Fruit fly (Drosophila melanogaster): ENCODE results near the gene dsx.

The dsx gene

DNA sequence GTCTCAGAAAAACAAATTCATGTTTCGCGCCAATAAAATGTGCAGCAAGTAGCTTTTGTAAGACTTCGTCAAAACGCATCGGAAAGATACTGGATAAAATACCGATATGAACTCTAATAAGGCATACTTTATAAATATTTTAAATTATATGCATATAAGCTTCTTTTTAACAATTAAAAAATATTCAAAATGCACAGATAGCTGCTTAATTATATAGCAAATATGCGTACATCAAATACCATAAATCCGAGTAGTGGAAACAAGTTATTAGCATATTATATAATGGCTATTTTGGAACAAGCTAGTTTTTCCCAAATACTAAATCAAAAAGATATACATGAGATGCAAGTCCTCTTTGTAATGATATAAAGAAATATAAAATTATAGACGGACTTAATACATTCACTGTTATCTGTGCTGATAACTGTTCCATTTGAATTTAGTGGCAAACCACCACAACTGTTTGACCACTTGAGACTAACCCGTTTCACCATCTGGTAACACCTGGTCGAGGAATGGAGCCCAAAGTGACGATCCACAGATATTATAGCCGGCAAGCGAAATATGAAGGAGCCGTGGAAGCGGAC is 32.4 kb upstream of the dsx start, which contains the start of gene PIG-H:
Gene PIG-H (plus strand): TSS at position 303 of the 587 bp plus-strand sequence.
- TF ChIP-seq Crg-1 (GFP tag; optimal IDR thresholded peaks at IDR 0.05) (no peak), ovo (GFP tag; optimal IDR thresholded peaks at IDR 0.05) (no peak), CG33017 (tag; optimal IDR thresholded peaks at IDR 0.05) (no peak), bab1 (GFP tag; optimal IDR thresholded peaks at IDR 0.05) (no peak), CG14711 (tag; optimal IDR thresholded peaks at IDR 0.05) (peak; percentile 23), CG12768 (GFP tag; optimal IDR thresholded peaks at IDR 0.05) (peak; percentile 5), kay (GFP tag; ENCODE audit: borderline replicate concordance) (peak; percentile 22), toe (GFP tag; optimal IDR thresholded peaks at IDR 0.05) (peak; percentile 8), CG5204 (GFP tag; optimal IDR thresholded peaks at IDR 0.05) (peak; percentile 11), CG7101 (tag; optimal IDR thresholded peaks at IDR 0.05) (no peak), Clk (GFP tag; optimal IDR thresholded peaks at IDR 0.05) (no peak), Mnt (GFP tag; optimal IDR thresholded peaks at IDR 0.05) (no peak), cic (GFP tag; optimal IDR thresholded peaks at IDR 0.05) (no peak)

DNA sequence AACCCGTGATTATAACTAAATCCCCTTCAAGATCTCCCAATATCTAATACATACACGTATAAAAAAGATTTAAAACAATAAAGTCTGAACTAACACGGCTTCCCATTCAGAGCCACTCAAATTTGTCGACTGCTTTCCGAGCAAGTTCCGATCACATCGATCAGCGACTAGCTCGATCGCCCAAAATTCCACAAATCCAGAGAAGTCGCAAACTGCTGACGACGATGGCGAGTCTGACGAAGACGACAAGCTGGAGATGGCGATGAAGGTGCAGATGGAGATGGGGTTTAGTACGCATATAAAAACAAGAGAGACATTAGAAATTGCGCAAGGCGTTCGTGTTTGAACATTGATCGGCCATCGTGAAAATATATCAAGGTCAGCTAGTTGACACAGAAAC is 31.6 kb upstream of the dsx start:
- TF ChIP-seq bab1 (GFP tag; optimal IDR thresholded peaks at IDR 0.05) (no peak), cic (GFP tag; optimal IDR thresholded peaks at IDR 0.05) (no peak), cnc (optimal IDR thresholded peaks at IDR 0.05) (no peak)

DNA sequence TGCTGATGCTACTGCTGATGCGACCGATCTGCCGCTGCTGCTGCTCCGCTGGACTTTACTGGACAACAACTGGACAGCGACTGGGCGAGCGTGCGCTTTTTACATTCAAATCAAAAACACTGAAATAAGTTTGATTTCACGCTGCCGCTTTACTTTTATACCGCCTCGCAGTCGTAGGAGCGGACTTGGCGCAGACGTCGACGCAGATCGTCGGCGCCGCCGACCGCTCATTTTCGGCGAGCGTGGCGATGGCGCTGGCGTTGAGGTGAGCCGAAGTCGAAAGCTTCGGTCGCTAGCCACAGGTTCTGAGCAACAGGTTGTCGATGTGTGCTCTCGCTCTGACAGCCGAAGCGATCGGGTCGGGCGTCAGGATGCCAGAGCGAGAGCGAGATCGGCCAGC is 28.5 kb upstream of the dsx start, which contains the start of gene Elovl7:
Gene Elovl7 (minus strand): TSS at position 131 of the 400 bp plus-strand sequence.
- TF ChIP-seq CG11617 (GFP tag; optimal IDR thresholded peaks at IDR 0.05) (no peak), CG1620 (GFP tag; optimal IDR thresholded peaks at IDR 0.05) (peak; percentile 9), tj (GFP tag; optimal IDR thresholded peaks at IDR 0.05) (peak; percentile 61), cnc (optimal IDR thresholded peaks at IDR 0.05) (no peak), bab1 (GFP tag; optimal IDR thresholded peaks at IDR 0.05) (peak; percentile 38)

DNA sequence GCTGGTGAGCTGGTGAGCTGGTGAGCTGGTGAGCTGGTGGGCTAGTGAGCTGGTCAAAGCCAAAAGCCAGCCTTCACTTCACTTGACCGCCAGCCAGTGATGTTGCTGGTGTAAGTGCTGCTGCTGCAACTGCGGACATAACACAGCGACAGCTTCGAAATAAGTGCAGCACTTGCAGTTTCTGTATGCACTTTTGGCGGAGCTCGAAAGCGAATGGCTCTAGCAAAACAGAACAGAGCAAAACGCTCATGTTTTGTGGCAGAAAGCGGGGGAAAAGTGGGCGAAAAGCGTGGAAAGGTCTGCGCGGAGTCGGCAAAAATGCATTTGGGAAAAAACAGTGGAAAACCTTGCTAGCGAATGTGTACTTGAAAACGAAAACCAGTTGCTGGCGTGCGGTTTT is 27.4 kb upstream of the dsx start:
- TF ChIP-seq tj (GFP tag; optimal IDR thresholded peaks at IDR 0.05) = peak; percentile 97
- TF ChIP-seq CG11617 (GFP tag; optimal IDR thresholded peaks at IDR 0.05) = no peak

DNA sequence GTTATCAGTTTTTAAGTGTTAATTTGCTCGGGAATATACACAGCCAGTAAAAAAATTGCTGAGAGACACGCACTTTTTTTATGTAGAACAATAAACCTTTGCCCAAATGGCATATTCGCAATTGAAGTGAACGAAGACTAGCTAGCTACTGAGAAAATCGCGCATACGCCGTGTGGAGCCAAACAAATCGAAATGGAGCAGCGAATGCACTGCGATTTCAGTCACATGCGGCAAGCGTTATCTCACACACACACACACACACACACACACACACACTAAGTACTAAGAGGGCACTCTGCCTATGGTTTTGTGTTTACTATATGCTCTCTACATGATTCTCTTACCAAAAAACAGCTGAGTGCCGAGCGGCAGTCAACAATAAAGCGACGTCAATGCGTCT is 26.3 kb upstream of the dsx start:
- TF ChIP-seq tj (GFP tag; optimal IDR thresholded peaks at IDR 0.05) (no peak), Hr96 (GFP tag; optimal IDR thresholded peaks at IDR 0.05) (no peak), CG7101 (tag; optimal IDR thresholded peaks at IDR 0.05) (no peak), Clk (GFP tag; optimal IDR thresholded peaks at IDR 0.05) (no peak), CG12768 (GFP tag; optimal IDR thresholded peaks at IDR 0.05) (peak; percentile 13), pad (GFP tag; optimal IDR thresholded peaks at IDR 0.05) (no peak)

DNA sequence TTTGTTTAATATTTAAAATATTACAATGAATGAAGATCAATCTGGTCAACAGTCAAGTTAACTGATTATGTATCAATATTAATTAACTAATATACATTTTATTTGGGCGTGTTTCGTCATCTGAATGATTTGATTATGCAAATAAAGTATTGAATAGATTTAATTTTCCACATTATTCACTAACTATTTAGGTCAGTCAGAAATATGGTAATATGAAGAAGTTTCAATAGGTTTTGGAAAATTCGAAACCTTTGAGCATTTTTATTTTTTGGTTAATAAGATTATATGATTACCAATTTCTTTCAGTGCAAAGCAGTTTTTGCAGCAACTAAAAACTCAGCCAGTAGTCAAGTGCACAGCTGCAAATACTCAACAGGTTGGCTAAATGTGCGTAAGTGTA is 24.9 kb upstream of the dsx start:
- TF ChIP-seq bab1 (GFP tag; optimal IDR thresholded peaks at IDR 0.05) (no peak), ovo (GFP tag; optimal IDR thresholded peaks at IDR 0.05) (no peak), cic (GFP tag; optimal IDR thresholded peaks at IDR 0.05) (no peak), cnc (optimal IDR thresholded peaks at IDR 0.05) (no peak), Clk (GFP tag; optimal IDR thresholded peaks at IDR 0.05) (no peak), CG33017 (tag; optimal IDR thresholded peaks at IDR 0.05) (no peak), pad (GFP tag; optimal IDR thresholded peaks at IDR 0.05) (no peak), CG5204 (GFP tag; optimal IDR thresholded peaks at IDR 0.05) (no peak), Hr96 (GFP tag; optimal IDR thresholded peaks at IDR 0.05) (no peak), kay (GFP tag; ENCODE audit: borderline replicate concordance) (no peak), Mnt (GFP tag; optimal IDR thresholded peaks at IDR 0.05) (no peak), CG11617 (GFP tag; optimal IDR thresholded peaks at IDR 0.05) (no peak), tj (GFP tag; optimal IDR thresholded peaks at IDR 0.05) (no peak), CG14711 (tag; optimal IDR thresholded peaks at IDR 0.05) (no peak), CG7101 (tag; optimal IDR thresholded peaks at IDR 0.05) (no peak), CG7045 (GFP tag; optimal IDR thresholded peaks at IDR 0.05) (no peak), CG1620 (GFP tag; optimal IDR thresholded peaks at IDR 0.05) (no peak), Crg-1 (GFP tag; optimal IDR thresholded peaks at IDR 0.05) (no peak)

DNA sequence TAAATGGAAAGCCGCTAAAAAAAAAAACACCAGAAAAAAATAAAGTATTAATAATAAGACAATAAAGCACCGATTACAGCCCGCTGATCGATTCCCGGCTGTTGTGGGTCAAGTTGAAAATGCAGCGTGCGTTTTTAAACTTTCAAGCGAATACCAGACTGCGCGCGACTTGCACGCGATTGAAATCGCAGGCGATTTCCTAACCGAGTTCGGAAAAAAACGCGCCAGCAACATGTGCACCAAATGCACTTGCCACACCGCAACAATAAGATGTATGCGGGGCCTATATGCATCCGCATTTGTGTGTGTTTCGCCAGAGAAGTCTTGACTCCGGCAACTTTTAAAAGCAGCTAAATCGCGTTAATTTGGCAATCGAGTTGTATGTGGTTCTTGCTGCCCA is 24.2 kb upstream of the dsx start:
- TF ChIP-seq CG7101 (tag; optimal IDR thresholded peaks at IDR 0.05) (no peak), CG7045 (GFP tag; optimal IDR thresholded peaks at IDR 0.05) (no peak), CG11617 (GFP tag; optimal IDR thresholded peaks at IDR 0.05) (no peak), Mnt (GFP tag; optimal IDR thresholded peaks at IDR 0.05) (no peak), bab1 (GFP tag; optimal IDR thresholded peaks at IDR 0.05) (no peak), Clk (GFP tag; optimal IDR thresholded peaks at IDR 0.05) (no peak), cic (GFP tag; optimal IDR thresholded peaks at IDR 0.05) (no peak), ovo (GFP tag; optimal IDR thresholded peaks at IDR 0.05) (no peak), CG12768 (GFP tag; optimal IDR thresholded peaks at IDR 0.05) (no peak), tj (GFP tag; optimal IDR thresholded peaks at IDR 0.05) (no peak), CG1620 (GFP tag; optimal IDR thresholded peaks at IDR 0.05) (no peak), CG5204 (GFP tag; optimal IDR thresholded peaks at IDR 0.05) (no peak), toe (GFP tag; optimal IDR thresholded peaks at IDR 0.05) (no peak), pad (GFP tag; optimal IDR thresholded peaks at IDR 0.05) (no peak), Hr96 (GFP tag; optimal IDR thresholded peaks at IDR 0.05) (no peak), kay (GFP tag; ENCODE audit: borderline replicate concordance) (no peak), CG33017 (tag; optimal IDR thresholded peaks at IDR 0.05) (no peak), CG14711 (tag; optimal IDR thresholded peaks at IDR 0.05) (no peak), cnc (optimal IDR thresholded peaks at IDR 0.05) (no peak)
